Fruit fly (Drosophila melanogaster) whole organism, embryonic: ENCODE measurements around the gene CG17666.

Source experiments
- Abd-B ChIP-seq: fragments of 200-800 bp; sonication (Bioruptor generic); optimal IDR thresholded peaks from 2 replicates; lab custom pipeline; 2018; ENCODE audit warnings: missing biosample characterization, mild to moderate bottlenecking, missing genetic modification characterization, moderate library complexity
- C15 ChIP-seq: fragments of 200-800 bp; sonication (Bioruptor generic); IDR thresholded peaks from 3 replicates; pipeline ENCODE4 v1.3.6; 2022; ENCODE audit warnings: missing biosample characterization, missing genetic modification characterization
- CG10147 ChIP-seq: fragments of 200-800 bp; sonication (Bioruptor generic); optimal IDR thresholded peaks from 2 replicates; lab custom pipeline; 2019; ENCODE audit warnings: missing biosample characterization, mild to moderate bottlenecking, missing genetic modification characterization, moderate library complexity
- CG11247 ChIP-seq: fragments of 200-800 bp; sonication (Bioruptor generic); IDR thresholded peaks from 2 replicates; pipeline ENCODE4 v1.3.6; 2022; ENCODE audit warnings: missing biosample characterization, missing genetic modification characterization
- CG13296 ChIP-seq: fragments of 200-800 bp; sonication (Bioruptor generic); optimal IDR thresholded peaks from 3 replicates; lab custom pipeline; 2018; ENCODE audit warnings: missing biosample characterization, mild to moderate bottlenecking, missing genetic modification characterization
- CG13624 ChIP-seq: fragments of 200-800 bp; sonication (Bioruptor generic); optimal IDR thresholded peaks from 2 replicates; lab custom pipeline; 2016; ENCODE audit warnings: missing biosample characterization, missing genetic modification characterization
- CG14860 ChIP-seq: fragments of 200-800 bp; sonication (Bioruptor generic); IDR thresholded peaks from 3 replicates; pipeline ENCODE4 v1.3.6; 2022; ENCODE audit warnings: missing biosample characterization, missing genetic modification characterization; ENCODE audit not compliant: partially characterized antibody
- CG15479 ChIP-seq: fragments of 200-800 bp; sonication (Bioruptor generic); optimal IDR thresholded peaks from 3 replicates; lab custom pipeline; 2019; ENCODE audit warnings: missing biosample characterization, mild to moderate bottlenecking, missing genetic modification characterization, moderate library complexity
- CG15514 ChIP-seq: fragments of 200-800 bp; sonication (Bioruptor generic); optimal IDR thresholded peaks from 3 replicates; lab custom pipeline; 2017; ENCODE audit warnings: missing biosample characterization, missing genetic modification characterization, mild to moderate bottlenecking, moderate library complexity, missing genetic modification reagents
- CG18476 ChIP-seq: fragments of 200-800 bp; sonication (Bioruptor generic); optimal IDR thresholded peaks from 2 replicates; lab custom pipeline; 2016; ENCODE audit warnings: missing biosample characterization, mild to moderate bottlenecking, missing genetic modification characterization
- CG3163 ChIP-seq: fragments of 200-800 bp; sonication (Bioruptor generic); optimal IDR thresholded peaks from 3 replicates; lab custom pipeline; 2016; ENCODE audit warnings: missing biosample characterization, missing genetic modification characterization
- CG3281 ChIP-seq: fragments of 200-800 bp; sonication (Bioruptor generic); optimal IDR thresholded peaks from 3 replicates; lab custom pipeline; 2017; ENCODE audit warnings: missing biosample characterization, mild to moderate bottlenecking, missing genetic modification characterization
- CG3726 ChIP-seq: fragments of 200-800 bp; sonication (Bioruptor generic); IDR thresholded peaks from 3 replicates; pipeline ENCODE4, ENCODE4 v1.3.6; 2022; ENCODE audit warnings: missing biosample characterization, missing genetic modification characterization
- CG42726 ChIP-seq: fragments of 200-800 bp; sonication (Bioruptor generic); IDR thresholded peaks from 2 replicates; pipeline ENCODE4 v1.3.6; 2022; ENCODE audit warnings: missing biosample characterization, missing genetic modification characterization; ENCODE audit not compliant: partially characterized antibody
- CG4360 ChIP-seq: fragments of 200-800 bp; sonication (Bioruptor generic); IDR thresholded peaks from 2 replicates; pipeline ENCODE4 v1.3.6; 2022; ENCODE audit warnings: missing biosample characterization, missing genetic modification characterization
- CG5953 ChIP-seq: fragments of 200-800 bp; sonication (Bioruptor generic); IDR thresholded peaks from 2 replicates; pipeline ENCODE4 v1.3.6; 2022; ENCODE audit warnings: missing biosample characterization, missing genetic modification characterization
- CG6683 ChIP-seq: fragments of 200-800 bp; sonication (Bioruptor generic); optimal IDR thresholded peaks from 2 replicates; lab custom pipeline; 2017; ENCODE audit warnings: missing biosample characterization, mild to moderate bottlenecking, missing genetic modification characterization, missing genetic modification reagents
- CG7271 ChIP-seq: fragments of 200-800 bp; sonication (Bioruptor generic); optimal IDR thresholded peaks from 2 replicates; lab custom pipeline; 2018; ENCODE audit warnings: missing biosample characterization, mild to moderate bottlenecking, missing genetic modification characterization, moderate library complexity
- CG8924 ChIP-seq: fragments of 200-800 bp; optimal IDR thresholded peaks from 3 replicates; lab custom pipeline; 2019; ENCODE audit warnings: missing biosample characterization, mild to moderate bottlenecking, missing genetic modification characterization, moderate library complexity
- CG9817 ChIP-seq: fragments of 200-800 bp; sonication (Bioruptor generic); optimal IDR thresholded peaks from 2 replicates; lab custom pipeline; 2018; ENCODE audit warnings: missing biosample characterization, mild to moderate bottlenecking, missing genetic modification characterization, moderate library complexity
- CG9932 ChIP-seq: fragments of 200-800 bp; sonication (Bioruptor generic); IDR thresholded peaks from 2 replicates; pipeline ENCODE4 v1.3.6; 2022; ENCODE audit warnings: missing biosample characterization, missing genetic modification characterization
- Dref ChIP-seq: fragments of 200-800 bp; sonication (Bioruptor generic); IDR thresholded peaks from 2 replicates; pipeline ENCODE4 v1.3.6; 2022; ENCODE audit warnings: missing biosample characterization, missing genetic modification characterization
- Ets97D ChIP-seq: fragments of 200-800 bp; sonication (Bioruptor generic); optimal IDR thresholded peaks from 3 replicates; lab custom pipeline; 2016; ENCODE audit warnings: missing biosample characterization, missing genetic modification characterization
- H2.0 ChIP-seq: fragments of 200-800 bp; sonication (Bioruptor generic); IDR thresholded peaks from 2 replicates; pipeline ENCODE4 v1.3.6; 2022; ENCODE audit warnings: missing biosample characterization, missing genetic modification characterization
- HLH3B ChIP-seq: fragments of 200-800 bp; sonication (Bioruptor generic); IDR thresholded peaks from 2 replicates; pipeline ENCODE4 v1.3.6; 2022; ENCODE audit warnings: missing biosample characterization, missing genetic modification characterization
- HmgD ChIP-seq: fragments of 200-800 bp; sonication (Bioruptor generic); optimal IDR thresholded peaks from 3 replicates; lab custom pipeline; 2016; ENCODE audit warnings: missing biosample characterization, missing genetic modification characterization
- Myb ChIP-seq: fragments of 200-800 bp; sonication (Bioruptor generic); optimal IDR thresholded peaks from 2 replicates; lab custom pipeline; 2016; ENCODE audit warnings: missing biosample characterization, missing genetic modification characterization
- Opbp ChIP-seq: fragments of 200-800 bp; sonication (Bioruptor generic); IDR thresholded peaks from 3 replicates; pipeline ENCODE4 v1.3.6; 2022; ENCODE audit warnings: missing biosample characterization, missing genetic modification characterization; ENCODE audit not compliant: partially characterized antibody
- Scr ChIP-seq: fragments of 200-800 bp; sonication (Bioruptor generic); IDR thresholded peaks from 2 replicates; pipeline ENCODE4 v1.3.6; 2022; ENCODE audit warnings: missing biosample characterization, missing genetic modification characterization; ENCODE audit not compliant: partially characterized antibody
- Sin3A ChIP-seq: fragments of >200 bp; optimal IDR thresholded peaks from 2 replicates; lab custom pipeline; 2018
- Xrp1 ChIP-seq: fragments of 200-800 bp; sonication (Bioruptor generic); IDR thresholded peaks from 2 replicates; pipeline ENCODE4 v1.3.6; 2022; ENCODE audit warnings: missing biosample characterization, missing genetic modification characterization
- amos ChIP-seq: fragments of 200-800 bp; sonication (Bioruptor generic); IDR thresholded peaks from 2 replicates; pipeline ENCODE4 v1.3.6; 2022; ENCODE audit warnings: missing biosample characterization, missing genetic modification characterization; ENCODE audit not compliant: partially characterized antibody
- ase ChIP-seq: fragments of 200-800 bp; sonication (Bioruptor generic); IDR thresholded peaks from 3 replicates; pipeline ENCODE4 v1.3.6; 2022; ENCODE audit warnings: missing biosample characterization, missing genetic modification characterization
- ato ChIP-seq: fragments of 200-800 bp; sonication (Bioruptor generic); IDR thresholded peaks from 2 replicates; pipeline ENCODE4 v1.3.6; 2022; ENCODE audit warnings: missing biosample characterization, missing genetic modification characterization; ENCODE audit not compliant: partially characterized antibody
- bbx ChIP-seq: fragments of 200-800 bp; sonication (Bioruptor generic); IDR thresholded peaks from 2 replicates; pipeline ENCODE4 v1.3.6; 2022; ENCODE audit warnings: missing biosample characterization, missing genetic modification characterization; ENCODE audit not compliant: partially characterized antibody
- br ChIP-seq: fragments of >200 bp; optimal IDR thresholded peaks from 2 replicates; lab custom pipeline; 2017
- cato ChIP-seq: fragments of 200-800 bp; sonication (Bioruptor generic); optimal IDR thresholded peaks from 2 replicates; lab custom pipeline; 2016; ENCODE audit warnings: missing biosample characterization, missing genetic modification characterization, borderline replicate concordance
- dan ChIP-seq: fragments of 200-800 bp; sonication (Bioruptor generic); IDR thresholded peaks from 2 replicates; pipeline ENCODE4 v1.3.6; 2022; ENCODE audit warnings: missing biosample characterization, missing genetic modification characterization
- disco-r ChIP-seq: fragments of 200-800 bp; sonication (Bioruptor generic); optimal IDR thresholded peaks from 2 replicates; lab custom pipeline; 2016; ENCODE audit warnings: missing biosample characterization, missing genetic modification characterization
- fru ChIP-seq: fragments of >200 bp; optimal IDR thresholded peaks from 2 replicates; lab custom pipeline; 2017
- gem ChIP-seq: fragments of 200-800 bp; sonication (Bioruptor generic); optimal IDR thresholded peaks from 2 replicates; lab custom pipeline; 2019; ENCODE audit warnings: missing biosample characterization, mild to moderate bottlenecking, missing genetic modification characterization, moderate library complexity
- hkb ChIP-seq, 2 experiments: fragments of 200-800 bp in 1 of 2; fragments of >200 bp in 1 of 2; sonication (Bioruptor generic) in 1 of 2; IDR thresholded peaks in 1 of 2; optimal IDR thresholded peaks in 1 of 2; 2 replicates each; pipeline versions ENCODE4 v1.3.6 to Lab custom; 2017 to 2022; ENCODE audit warnings: missing biosample characterization in 1 of 2, missing genetic modification characterization in 1 of 2
- lola ChIP-seq, 3 experiments: fragments of >200 bp in 2 of 3; fragments of 200-800 bp in 1 of 3; sonication (Bioruptor generic) in 1 of 3; optimal IDR thresholded peaks; 2 replicates each; lab custom pipeline; 2017 to 2019; ENCODE audit warnings: missing biosample characterization in 3 of 3, missing genetic modification characterization in 3 of 3, mild to moderate bottlenecking in 1 of 3, moderate library complexity in 1 of 3
- mld ChIP-seq: fragments of 200-800 bp; sonication (Bioruptor generic); IDR thresholded peaks from 3 replicates; pipeline ENCODE4 v1.3.6; 2022; ENCODE audit warnings: missing biosample characterization, missing genetic modification characterization; ENCODE audit not compliant: partially characterized antibody
- org-1 ChIP-seq: fragments of 200-800 bp; sonication (Bioruptor generic); optimal IDR thresholded peaks from 2 replicates; lab custom pipeline; 2017; ENCODE audit warnings: missing biosample characterization, missing genetic modification characterization
- pho ChIP-seq: fragments of 200-800 bp; sonication (Bioruptor generic); optimal IDR thresholded peaks from 2 replicates; lab custom pipeline; 2016; ENCODE audit warnings: missing biosample characterization, missing genetic modification characterization
- phol ChIP-seq: fragments of 200-800 bp; sonication (Bioruptor generic); optimal IDR thresholded peaks from 3 replicates; lab custom pipeline; 2018; ENCODE audit warnings: missing biosample characterization, mild to moderate bottlenecking, missing genetic modification characterization, moderate library complexity
- pita ChIP-seq: fragments of 200-800 bp; sonication (Bioruptor generic); optimal IDR thresholded peaks from 2 replicates; lab custom pipeline; 2017; ENCODE audit warnings: missing biosample characterization, mild to moderate bottlenecking, missing genetic modification characterization
- tna ChIP-seq: fragments of 200-800 bp; sonication (Bioruptor generic); IDR thresholded peaks from 2 replicates; pipeline ENCODE4 v1.3.6; 2022; ENCODE audit warnings: missing biosample characterization, missing genetic modification characterization; ENCODE audit not compliant: partially characterized antibody
- vnd ChIP-seq: fragments of 200-800 bp; sonication (Bioruptor generic); IDR thresholded peaks from 3 replicates; pipeline ENCODE4 v1.3.6; 2022; ENCODE audit warnings: missing biosample characterization, missing genetic modification characterization; ENCODE audit not compliant: partially characterized antibody

The CG17666 gene

DNA sequence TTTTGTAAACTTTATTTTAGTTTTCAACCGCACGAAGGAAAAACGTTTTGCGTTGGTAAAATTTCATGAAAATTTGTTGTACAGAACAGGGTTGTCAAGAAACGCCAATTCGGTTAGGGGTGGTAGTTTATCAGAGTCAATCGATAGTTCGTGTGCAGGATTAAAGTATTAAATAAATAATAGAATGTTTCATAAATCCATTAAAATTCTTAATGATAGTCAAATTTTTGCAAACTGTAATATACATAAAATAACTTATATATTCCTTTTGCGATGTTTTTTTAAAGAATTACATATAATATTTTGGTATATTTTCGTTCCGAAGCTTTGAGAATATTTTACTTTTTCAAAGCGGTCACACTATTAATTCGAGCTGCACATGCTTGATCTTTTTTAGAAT, 32.8 kb downstream of the CG17666 start, which contains the start of the genes Sf3a2 and CG42588 (continued):
- peak; percentile 60; the same call in 1 of the 2 replicates for TF ChIP-seq HLH3B
- peak; percentile 64 for TF ChIP-seq pho (GFP tag; lab: Kevin White, UChicago)
- peak; percentile 73 for TF ChIP-seq CG11247
- TF ChIP-seq org-1 (GFP tag; lab: Kevin White, UChicago): no peak
- no peak for TF ChIP-seq dan (GFP tag; lab: Robert Waterston, UW)
- TF ChIP-seq CG9817 (tag; lab: Kevin White, UChicago): peak; percentile 29
- TF ChIP-seq CG8924 (tag; lab: Kevin White, UChicago): peak; percentile 78
- TF ChIP-seq HmgD (GFP tag; lab: Kevin White, UChicago): no peak
- no peak for TF ChIP-seq CG3163 (GFP tag; lab: Kevin White, UChicago)
- TF ChIP-seq CG3281: no peak
- no peak for TF ChIP-seq CG6683
- no peak for TF ChIP-seq disco-r
- TF ChIP-seq CG3726 (GFP tag; lab: Robert Waterston, UW): peak; percentile 37; the same call in 2 of the 3 replicates
- peak; percentile 61 for TF ChIP-seq CG15514 (GFP tag; lab: Kevin White, UChicago)
- TF ChIP-seq br: no peak
- peak; percentile 53; the same call in 1 of the 2 replicates for TF ChIP-seq CG5953 (GFP tag; lab: Robert Waterston, UW)
- peak in 1 of 3 experiments; percentile 69 for TF ChIP-seq lola (GFP tag; optimal IDR thresholded peaks at IDR 0.05; lab: Kevin White, UChicago)
- no peak for TF ChIP-seq CG7271 (tag; lab: Kevin White, UChicago)
- TF ChIP-seq Sin3A: peak; percentile 21
- TF ChIP-seq Abd-B (GFP tag; lab: Kevin White, UChicago): peak; percentile 58
- TF ChIP-seq amos (GFP tag; lab: Robert Waterston, UW): peak; percentile 83
- peak; percentile 61 for TF ChIP-seq Dref

DNA sequence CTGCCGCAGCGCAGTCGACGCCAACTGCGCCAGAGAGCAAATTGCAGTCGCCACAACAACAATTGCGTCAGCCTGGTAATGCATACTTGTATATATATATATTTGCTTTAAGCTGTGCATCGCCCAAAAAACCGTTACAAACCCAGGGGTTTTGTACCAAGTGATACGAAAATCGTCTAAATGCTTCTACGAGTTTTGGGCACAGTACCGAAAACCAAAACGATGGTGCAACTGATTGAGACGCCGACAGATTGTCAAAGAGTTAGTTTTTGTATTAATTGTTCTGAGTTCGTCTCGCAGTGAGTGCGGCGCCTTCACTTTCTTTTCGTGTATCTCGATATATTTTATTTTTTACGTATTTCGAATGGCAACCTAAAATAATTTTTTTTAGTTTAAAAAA, 33.7 kb downstream of the CG17666 start:
- peak; percentile 13 for TF ChIP-seq Myb (GFP tag; lab: Kevin White, UChicago)
- TF ChIP-seq CG18476 (GFP tag; lab: Kevin White, UChicago): no peak
- TF ChIP-seq CG10147: no peak
- TF ChIP-seq bbx (GFP tag; lab: Robert Waterston, UW): peak; percentile 69
- no peak for TF ChIP-seq hkb (optimal IDR thresholded peaks at IDR 0.05; lab: Kevin White, UChicago)
- no peak for TF ChIP-seq hkb (GFP tag; IDR thresholded peaks at IDR 0.05; lab: Robert Waterston, UW)
- TF ChIP-seq cato (GFP tag; lab: Kevin White, UChicago): no peak
- TF ChIP-seq ase (GFP tag; lab: Robert Waterston, UW): no peak
- TF ChIP-seq vnd (GFP tag; lab: Robert Waterston, UW): peak; percentile 55; the same call in 2 of the 3 replicates
- TF ChIP-seq tna (GFP tag; lab: Robert Waterston, UW): peak; percentile 50; the same call in 1 of the 2 replicates
- peak; percentile 61; the same call in 1 of the 3 replicates for TF ChIP-seq mld (GFP tag; lab: Robert Waterston, UW)
- TF ChIP-seq CG9932 (GFP tag; lab: Robert Waterston, UW): no peak
- no peak for TF ChIP-seq pita (GFP tag; lab: Kevin White, UChicago)
- TF ChIP-seq CG13296 (GFP tag; lab: Kevin White, UChicago): no peak
- peak; percentile 24 for TF ChIP-seq CG15479
- TF ChIP-seq CG14860: peak; percentile 35; the same call in 2 of the 3 replicates
- no peak for TF ChIP-seq gem (tag; lab: Kevin White, UChicago)
- no peak for TF ChIP-seq CG13624 (GFP tag; lab: Kevin White, UChicago)
- 0 out of 2 replicates have a peak, but pooled peaks have one; percentile 10 for TF ChIP-seq Xrp1 (GFP tag; lab: Robert Waterston, UW)
- no peak for TF ChIP-seq fru (lab: Kevin White, UChicago)
- peak; percentile 57; the same call in 1 of the 3 replicates for TF ChIP-seq Opbp (GFP tag; lab: Robert Waterston, UW)
- peak; percentile 49 for TF ChIP-seq CG4360 (GFP tag; lab: Robert Waterston, UW)
- no peak for TF ChIP-seq Ets97D (GFP tag; lab: Kevin White, UChicago)
- TF ChIP-seq H2.0: no peak
- peak; percentile 63; the same call in 1 of the 2 replicates for TF ChIP-seq ato (GFP tag; lab: Robert Waterston, UW)
- TF ChIP-seq phol (tag; lab: Kevin White, UChicago): no peak
- no peak for TF ChIP-seq C15
- peak; percentile 43; the same call in 1 of the 2 replicates for TF ChIP-seq Scr (GFP tag; lab: Robert Waterston, UW)
- TF ChIP-seq CG42726: 0 out of 2 replicates have a peak, but pooled peaks have one; percentile 54
